Worm (Caenorhabditis elegans) whole organism, midembryonic: ENCODE results near the gene C41H7.9.
A peak's percentile ranks its signal among the peaks of the same experiment; 100 is the strongest.

ENCODE experiments used
- T22C8.4 ChIP-seq: fragments of 200-800 bp; sonication (Bioruptor generic); IDR thresholded peaks from 2 replicates; pipeline ENCODE4 v1.3.6; 2022; ENCODE audit warnings: missing genetic modification characterization, missing compliant biosample characterization
- cog-1 ChIP-seq: sonication (generic microtip); optimal IDR thresholded peaks from 2 replicates; lab custom pipeline; 2016; ENCODE audit warnings: missing genetic modification characterization, missing compliant biosample characterization
- flt-1 ChIP-seq: fragments of 200-800 bp; sonication (Bioruptor generic); IDR thresholded peaks from 2 replicates; pipeline ENCODE4 v1.3.6; 2022; ENCODE audit warnings: missing genetic modification characterization, missing compliant biosample characterization
- klf-2 ChIP-seq: fragments of 200-800 bp; sonication (Bioruptor generic); conservative IDR thresholded peaks from 2 replicates; pipeline ENCODE4 v1.3.6; 2022; ENCODE audit warnings: missing genetic modification reagents, missing genetic modification characterization, missing compliant biosample characterization
- med-1 ChIP-seq: sonication (generic microtip); optimal IDR thresholded peaks from 2 replicates; lab custom pipeline; 2017; ENCODE audit warnings: missing genetic modification characterization, mild to moderate bottlenecking, missing compliant biosample characterization, antibody characterized with exemption, missing genetic modification reagents; ENCODE audit not compliant: insufficient read depth
- ref-1 ChIP-seq: fragments of 200-800 bp; sonication (Bioruptor generic); conservative IDR thresholded peaks from 2 replicates; pipeline ENCODE4 v1.3.6; 2022; ENCODE audit warnings: missing genetic modification reagents, missing genetic modification characterization, missing compliant biosample characterization
- tab-1 ChIP-seq: fragments of 200-800 bp; sonication (Bioruptor generic); IDR thresholded peaks from 2 replicates; pipeline ENCODE4 v1.3.6; 2022; ENCODE audit warnings: missing genetic modification characterization, missing compliant biosample characterization
- ztf-23 ChIP-seq: fragments of 200-800 bp; sonication (Bioruptor generic); IDR thresholded peaks from 2 replicates; pipeline ENCODE4 v1.3.6; 2022; ENCODE audit warnings: missing genetic modification reagents, missing genetic modification characterization, missing compliant biosample characterization
- ztf-29 ChIP-seq: fragments of 200-800 bp; sonication (Bioruptor generic); IDR thresholded peaks from 2 replicates; pipeline ENCODE4 v1.3.6; 2022; ENCODE audit warnings: missing genetic modification reagents, missing genetic modification characterization, missing compliant biosample characterization

The C41H7.9 gene

DNA sequence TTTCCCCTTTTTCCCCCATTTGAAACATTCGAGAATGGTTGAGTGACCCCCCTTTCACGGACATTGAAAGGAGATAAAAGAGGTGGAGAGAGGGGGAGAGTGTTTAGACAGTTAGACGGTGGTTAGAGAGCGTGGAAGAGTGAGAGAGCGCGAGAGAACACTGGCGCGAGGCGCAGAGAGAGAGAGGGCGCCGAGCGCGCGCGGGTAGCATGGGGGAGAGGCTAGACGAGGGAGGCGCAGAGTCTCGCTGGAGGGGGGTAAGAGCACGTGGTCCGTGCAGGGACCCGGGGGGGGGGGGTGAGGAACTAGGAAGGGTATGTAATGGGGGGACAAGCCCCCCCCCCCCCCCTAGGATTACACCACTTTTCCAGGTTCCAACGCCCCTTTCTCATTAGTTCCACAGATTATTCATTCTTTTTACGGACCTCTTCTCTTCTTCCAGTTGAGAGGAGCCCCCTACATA is 38.1 kb downstream of the C41H7.9 start:
- TF ChIP-seq ref-1 (GFP tag; lab: Robert Waterston, UW) (0 out of 2 replicates have a peak, but pooled peaks have one; percentile 11), cog-1 (peak; percentile 67), ztf-23 (peak; percentile 68; the same call in 1 of the 2 replicates), T22C8.4 (GFP tag; lab: Robert Waterston, UW) (no peak), flt-1 (GFP tag; lab: Robert Waterston, UW) (peak; percentile 79)

DNA sequence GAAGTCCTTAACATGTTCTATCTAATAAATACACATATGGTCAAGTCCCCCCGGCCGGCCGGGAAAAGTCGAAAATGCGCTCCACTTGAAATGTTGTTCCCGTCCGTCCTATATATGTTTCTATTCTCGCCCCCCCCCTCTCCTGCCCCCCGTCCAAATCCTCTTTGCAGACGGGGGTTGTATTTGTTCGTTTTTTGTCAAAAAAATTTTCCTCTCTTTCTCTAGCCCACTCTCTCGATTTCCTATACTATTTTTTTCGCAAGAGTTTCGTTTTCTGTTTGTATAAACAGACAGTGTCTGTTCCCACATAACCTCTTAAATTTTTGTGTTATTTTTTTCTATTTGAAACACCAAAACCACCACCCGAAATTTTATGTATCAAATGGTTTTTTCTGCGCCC is 45.0 kb downstream of the C41H7.9 start:
- no peak for TF ChIP-seq ztf-23
- no peak for TF ChIP-seq ref-1 (GFP tag; lab: Robert Waterston, UW)
- no peak for TF ChIP-seq tab-1 (GFP tag; lab: Robert Waterston, UW)
- TF ChIP-seq cog-1 = no peak
- TF ChIP-seq T22C8.4 (GFP tag; lab: Robert Waterston, UW) = no peak

DNA sequence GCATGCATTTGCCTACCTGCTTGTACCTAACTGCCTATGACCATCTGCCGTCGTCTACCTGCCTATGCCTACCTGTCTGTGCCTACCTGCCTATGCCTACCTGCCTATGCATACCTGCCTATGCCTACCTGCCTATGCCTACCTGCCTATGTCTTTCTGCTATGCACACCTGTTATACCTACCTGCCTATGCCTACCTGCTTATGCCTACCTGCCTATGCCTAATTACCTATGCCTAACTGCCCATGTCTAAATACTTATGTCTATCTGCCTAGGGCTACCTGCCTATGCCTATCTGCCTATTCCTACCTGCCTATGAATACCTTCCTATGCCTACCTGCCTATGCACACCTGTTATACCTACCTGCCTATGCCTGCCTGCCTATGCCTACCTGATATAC is 45.7 kb downstream of the C41H7.9 start:
- peak; percentile 64 for TF ChIP-seq ztf-23
- no peak for TF ChIP-seq ztf-29

DNA sequence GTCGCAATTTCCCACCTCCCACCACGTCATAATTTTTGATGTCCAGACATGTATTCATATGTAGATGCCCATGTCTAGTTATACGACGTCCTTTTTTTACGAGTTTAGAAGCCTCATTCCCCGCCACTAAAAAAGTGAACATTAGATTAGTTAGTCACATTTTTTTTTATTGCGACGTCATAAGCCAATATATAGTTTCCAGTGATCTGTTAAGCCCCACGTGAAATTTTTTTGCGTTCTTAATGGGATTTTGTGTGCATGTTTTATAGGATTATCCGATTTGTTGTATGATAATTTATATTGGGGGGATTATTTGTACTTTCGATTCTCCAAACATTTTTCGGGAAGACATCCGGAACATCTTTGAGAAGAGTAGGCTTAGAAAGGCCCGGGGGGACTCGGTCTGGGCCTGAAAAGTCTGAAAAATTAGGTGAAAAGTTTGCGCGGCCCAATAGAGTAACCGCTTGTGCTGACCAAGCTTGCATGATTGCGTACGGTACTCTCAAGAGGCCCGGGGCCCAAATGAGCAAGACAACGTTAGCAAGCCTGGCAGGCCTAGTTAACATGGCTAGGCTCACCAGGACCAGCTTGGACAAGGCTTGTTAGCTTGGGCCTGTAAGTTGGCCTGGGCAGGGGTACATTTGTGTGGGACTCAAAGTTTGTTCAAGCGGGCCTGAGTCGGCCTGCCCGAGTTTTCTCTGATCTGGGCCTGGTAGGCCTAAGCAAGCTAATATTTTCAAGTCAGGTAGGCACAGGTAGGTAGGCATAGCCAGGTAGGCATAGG is 46.6 kb downstream of the C41H7.9 start:
- no peak for TF ChIP-seq cog-1
- no peak for TF ChIP-seq ztf-29
- TF ChIP-seq tab-1 (GFP tag; lab: Robert Waterston, UW) = no peak
- TF ChIP-seq med-1 (GFP tag; lab: Kevin White, UChicago) = no peak
- no peak for TF ChIP-seq flt-1 (GFP tag; lab: Robert Waterston, UW)
- TF ChIP-seq ztf-23 = no peak
- no peak for TF ChIP-seq klf-2 (GFP tag; lab: Robert Waterston, UW)
- no peak for TF ChIP-seq ref-1 (GFP tag; lab: Robert Waterston, UW)
- no peak for TF ChIP-seq T22C8.4 (GFP tag; lab: Robert Waterston, UW)

DNA sequence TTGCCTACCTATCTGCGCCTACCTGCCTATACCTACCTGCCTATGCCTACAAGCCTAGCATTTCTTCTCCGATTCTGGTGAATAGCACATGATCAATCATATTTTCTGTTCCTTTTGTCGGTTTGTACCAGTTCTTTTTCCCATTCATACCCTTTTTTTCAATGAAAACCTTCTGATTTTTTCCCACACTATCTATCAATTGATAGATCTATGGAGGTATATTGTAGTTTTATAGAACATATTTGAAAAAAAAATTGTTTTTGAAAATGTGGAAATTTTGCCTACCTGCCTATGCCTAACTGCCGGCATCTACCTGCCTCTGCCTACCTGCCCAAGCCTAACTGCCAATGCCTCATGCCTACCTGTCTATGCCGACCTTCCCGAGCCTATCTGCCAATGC is 48.4 kb downstream of the C41H7.9 start:
- no peak for TF ChIP-seq flt-1 (GFP tag; lab: Robert Waterston, UW)
- no peak for TF ChIP-seq med-1 (GFP tag; lab: Kevin White, UChicago)
- no peak for TF ChIP-seq klf-2 (GFP tag; lab: Robert Waterston, UW)
- no peak for TF ChIP-seq tab-1 (GFP tag; lab: Robert Waterston, UW)
- TF ChIP-seq ref-1 (GFP tag; lab: Robert Waterston, UW) = no peak
- no peak for TF ChIP-seq ztf-23

DNA sequence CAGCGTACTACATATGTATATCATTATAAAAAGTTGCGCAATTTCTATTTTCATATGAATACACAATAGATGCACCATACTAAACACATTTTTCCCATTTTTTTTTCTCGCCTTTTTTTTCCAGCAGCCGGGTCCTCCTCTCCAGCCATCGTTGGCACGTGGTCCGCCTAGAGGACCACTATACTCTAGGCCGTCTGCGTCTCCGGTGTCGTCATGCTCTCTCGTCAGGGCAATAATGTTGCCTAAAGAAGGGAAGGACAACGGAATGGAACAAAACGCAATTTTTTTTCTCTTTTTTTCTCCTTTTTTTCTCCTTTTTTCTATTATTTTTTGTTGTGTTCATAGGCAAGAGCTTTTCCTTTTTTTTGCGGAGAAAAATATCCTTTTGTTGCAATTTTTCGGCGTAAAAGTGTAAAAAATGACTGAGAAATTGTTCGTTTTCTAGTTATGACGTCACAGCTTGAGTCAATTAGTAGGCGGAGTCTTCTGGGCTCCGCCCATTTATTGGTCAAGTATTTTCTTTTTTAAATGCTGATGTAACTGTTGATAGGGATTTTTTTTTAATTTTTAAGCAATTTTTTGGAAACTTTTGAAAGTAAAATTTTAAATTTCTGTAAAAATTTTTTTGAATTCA is 49.4 kb downstream of the C41H7.9 start:
- TF ChIP-seq klf-2 (GFP tag; lab: Robert Waterston, UW) (no peak), ztf-23 (no peak)
